Worm (Caenorhabditis elegans) whole organism, young adult: ENCODE data around the gene Y66D12A.19.

ENCODE experiments used
- B0019.2 ChIP-seq: fragments of 200-800 bp; sonication (Bioruptor generic); conservative IDR thresholded peaks from 2 replicates; pipeline ENCODE4 v1.3.6; 2022; ENCODE audit warnings: missing genetic modification reagents, missing genetic modification characterization, missing compliant biosample characterization
- B0035.1 ChIP-seq: sonication (generic microtip); optimal IDR thresholded peaks from 2 replicates; lab custom pipeline; 2016; ENCODE audit warnings: missing genetic modification characterization, mild to moderate bottlenecking, missing compliant biosample characterization, missing genotype, missing genetic modification reagents
- C06A6.2 ChIP-seq: fragments of 200-800 bp; sonication (Bioruptor generic); conservative IDR thresholded peaks from 2 replicates; pipeline ENCODE4 v1.3.6; 2022; ENCODE audit warnings: missing genetic modification characterization, missing compliant biosample characterization
- C17E4.6 ChIP-seq: fragments of 200-800 bp; sonication (Bioruptor generic); IDR thresholded peaks from 2 replicates; pipeline ENCODE4 v1.3.6; 2022; ENCODE audit warnings: missing genetic modification reagents, missing genetic modification characterization, missing compliant biosample characterization
- D2030.7 ChIP-seq: fragments of 200-800 bp; sonication (Bioruptor generic); IDR thresholded peaks from 2 replicates; pipeline ENCODE4 v1.3.6; 2022; ENCODE audit warnings: missing genetic modification reagents, missing genetic modification characterization, missing compliant biosample characterization
- F10E7.11 ChIP-seq: sonication (generic microtip); optimal IDR thresholded peaks from 2 replicates; lab custom pipeline; 2017; ENCODE audit warnings: mild to moderate bottlenecking, missing genetic modification characterization, moderate library complexity, missing compliant biosample characterization
- F33H1.4 ChIP-seq: fragments of 200-800 bp; sonication (Bioruptor generic); IDR thresholded peaks from 2 replicates; pipeline ENCODE4 v1.3.6; 2022; ENCODE audit warnings: missing genetic modification reagents, missing genetic modification characterization, missing compliant biosample characterization
- F52B5.7 ChIP-seq: sonication (generic microtip); optimal IDR thresholded peaks from 2 replicates; lab custom pipeline; 2016; ENCODE audit warnings: mild to moderate bottlenecking, missing genetic modification characterization, missing compliant biosample characterization
- F57A8.1 ChIP-seq: fragments of 200-800 bp; sonication (Bioruptor generic); optimal IDR thresholded peaks from 2 replicates; lab custom pipeline; 2018; ENCODE audit warnings: mild to moderate bottlenecking, missing genetic modification characterization, moderate library complexity, missing compliant biosample characterization
- K12H6.12 ChIP-seq: fragments of 200-800 bp; sonication (Bioruptor generic); optimal IDR thresholded peaks from 2 replicates; lab custom pipeline; 2018; ENCODE audit warnings: mild to moderate bottlenecking, missing genetic modification characterization, missing compliant biosample characterization
- T07F8.4 ChIP-seq: sonication (generic microtip); optimal IDR thresholded peaks from 2 replicates; lab custom pipeline; 2016; ENCODE audit warnings: mild to moderate bottlenecking, missing genetic modification characterization, moderate library complexity, missing compliant biosample characterization
- Y79H2A.3 ChIP-seq: fragments of 200-800 bp; sonication (Bioruptor generic); conservative IDR thresholded peaks from 2 replicates; pipeline ENCODE4 v1.3.6; 2022; ENCODE audit warnings: missing genetic modification reagents, missing genetic modification characterization, missing compliant biosample characterization
- bed-2 ChIP-seq: fragments of 200-800 bp; sonication (Bioruptor generic); IDR thresholded peaks from 2 replicates; pipeline ENCODE4 v1.3.6; 2022; ENCODE audit warnings: missing genetic modification reagents, missing genetic modification characterization, missing compliant biosample characterization
- ccch-3 ChIP-seq: fragments of 200-800 bp; sonication (Bioruptor generic); optimal IDR thresholded peaks from 2 replicates; lab custom pipeline; 2018; ENCODE audit warnings: mild to moderate bottlenecking, missing genetic modification characterization, missing compliant biosample characterization
- ceh-27 ChIP-seq: fragments of 200-800 bp; sonication (Bioruptor generic); optimal IDR thresholded peaks from 2 replicates; lab custom pipeline; 2018; ENCODE audit warnings: mild to moderate bottlenecking, missing genetic modification characterization, moderate library complexity, missing compliant biosample characterization
- chd-7 ChIP-seq: sonication (generic microtip); optimal IDR thresholded peaks from 2 replicates; lab custom pipeline; 2016; ENCODE audit warnings: mild to moderate bottlenecking, missing genetic modification characterization, moderate library complexity, missing compliant biosample characterization
- die-1 ChIP-seq: sonication (generic microtip); optimal IDR thresholded peaks from 2 replicates; lab custom pipeline; 2016; ENCODE audit warnings: missing genotype, mild to moderate bottlenecking, missing genetic modification characterization, missing compliant biosample characterization
- dox-1 ChIP-seq: fragments of 200-800 bp; sonication (Bioruptor generic); IDR thresholded peaks from 2 replicates; pipeline ENCODE4 v1.3.6; 2022; ENCODE audit warnings: missing genetic modification reagents, missing genetic modification characterization, missing compliant biosample characterization
- dpff-1 ChIP-seq: sonication (generic microtip); optimal IDR thresholded peaks from 2 replicates; lab custom pipeline; 2017; ENCODE audit warnings: mild to moderate bottlenecking, missing genetic modification characterization, missing compliant biosample characterization
- dpl-1 ChIP-seq: fragments of 150-350 bp; optimal IDR thresholded peaks from 2 replicates; lab custom pipeline; 2014; ENCODE audit warnings: missing biosample characterization, missing genetic modification reagents, missing genetic modification characterization
- egrh-3 ChIP-seq: fragments of 200-800 bp; sonication (Bioruptor generic); IDR thresholded peaks from 2 replicates; pipeline ENCODE4 v1.3.6; 2022; ENCODE audit warnings: missing genetic modification reagents, missing genetic modification characterization, missing compliant biosample characterization
- fkh-3 ChIP-seq: sonication (generic microtip); optimal IDR thresholded peaks from 2 replicates; lab custom pipeline; 2016; ENCODE audit warnings: mild to moderate bottlenecking, missing genetic modification characterization, missing compliant biosample characterization
- hmg-20 ChIP-seq: fragments of 200-800 bp; sonication (Bioruptor generic); IDR thresholded peaks from 2 replicates; pipeline ENCODE4 v1.3.6; 2022; ENCODE audit warnings: missing genetic modification reagents, missing genetic modification characterization, missing compliant biosample characterization
- hrde-1 ChIP-seq: sonication (generic microtip); optimal IDR thresholded peaks from 2 replicates; lab custom pipeline; 2016; ENCODE audit warnings: missing genetic modification characterization, mild to moderate bottlenecking, missing compliant biosample characterization, moderate library complexity, missing genotype, missing genetic modification reagents, borderline replicate concordance
- hsf-1 ChIP-seq: fragments of 200-800 bp; sonication (Bioruptor generic); IDR thresholded peaks from 2 replicates; pipeline ENCODE4 v1.3.6; 2022; ENCODE audit warnings: missing genetic modification reagents, missing genetic modification characterization, missing compliant biosample characterization
- lir-1 ChIP-seq: fragments of 200-800 bp; sonication (Bioruptor generic); conservative IDR thresholded peaks from 2 replicates; pipeline ENCODE4 v1.3.6; 2022; ENCODE audit warnings: missing genetic modification reagents, missing genetic modification characterization, missing compliant biosample characterization
- lsl-1 ChIP-seq: fragments of 200-800 bp; sonication (Bioruptor generic); optimal IDR thresholded peaks from 2 replicates; lab custom pipeline; 2018; ENCODE audit warnings: mild to moderate bottlenecking, missing genetic modification characterization, moderate library complexity, missing compliant biosample characterization
- madf-10 ChIP-seq: sonication (generic microtip); optimal IDR thresholded peaks from 2 replicates; lab custom pipeline; 2016; ENCODE audit warnings: mild to moderate bottlenecking, missing genetic modification characterization, missing compliant biosample characterization
- madf-6 ChIP-seq: fragments of 200-800 bp; sonication (Bioruptor generic); IDR thresholded peaks from 2 replicates; pipeline ENCODE4 v1.3.6; 2022; ENCODE audit warnings: missing genetic modification reagents, missing genetic modification characterization, missing compliant biosample characterization
- nfya-2 ChIP-seq: fragments of 200-800 bp; sonication (Bioruptor generic); IDR thresholded peaks from 2 replicates; pipeline ENCODE4 v1.3.6; 2022; ENCODE audit warnings: missing genetic modification reagents, missing genetic modification characterization, missing compliant biosample characterization
- nhr-120 ChIP-seq: fragments of 200-800 bp; sonication (Bioruptor generic); IDR thresholded peaks from 2 replicates; pipeline ENCODE4 v1.3.6; 2022; ENCODE audit warnings: missing genetic modification characterization, missing compliant biosample characterization
- nhr-179 ChIP-seq: sonication (generic microtip); optimal IDR thresholded peaks from 2 replicates; lab custom pipeline; 2016; ENCODE audit warnings: mild to moderate bottlenecking, missing genetic modification characterization, missing compliant biosample characterization
- repo-1 ChIP-seq: sonication (generic microtip); optimal IDR thresholded peaks from 2 replicates; lab custom pipeline; 2017; ENCODE audit warnings: mild to moderate bottlenecking, missing genetic modification characterization, missing compliant biosample characterization
- rpc-1 ChIP-seq, 2 experiments: fragments of 150-350 bp in 1 of 2; sonication (generic microtip) in 1 of 2; optimal IDR thresholded peaks; 2 replicates each; lab custom pipeline; 2014 to 2018; ENCODE audit warnings: missing biosample characterization in 1 of 2, missing genetic modification characterization in 1 of 2, missing genetic modification reagents in 1 of 2, missing genotype in 1 of 2
- sdz-38 ChIP-seq: sonication (generic microtip); optimal IDR thresholded peaks from 2 replicates; lab custom pipeline; 2016; ENCODE audit warnings: missing genotype, missing genetic modification characterization, missing compliant biosample characterization
- sea-2 ChIP-seq: fragments of 200-800 bp; sonication (Bioruptor generic); IDR thresholded peaks from 2 replicates; pipeline ENCODE4 v1.3.6; 2022; ENCODE audit warnings: missing genetic modification characterization, missing compliant biosample characterization
- snpc-1.3 ChIP-seq: sonication (generic microtip); optimal IDR thresholded peaks from 2 replicates; lab custom pipeline; 2017; ENCODE audit warnings: missing genetic modification characterization, mild to moderate bottlenecking, missing compliant biosample characterization, antibody characterized with exemption, moderate library complexity, missing genotype, missing genetic modification reagents; ENCODE audit not compliant: insufficient read depth
- xnd-1 ChIP-seq: sonication (generic microtip); optimal IDR thresholded peaks from 2 replicates; lab custom pipeline; 2016; ENCODE audit warnings: missing genotype, missing genetic modification reagents, missing genetic modification characterization, missing compliant biosample characterization
- zfh-2 ChIP-seq: fragments of 200-800 bp; sonication (Bioruptor generic); conservative IDR thresholded peaks from 2 replicates; pipeline ENCODE4 v1.3.6; 2022; ENCODE audit warnings: missing genetic modification reagents, missing genetic modification characterization, missing compliant biosample characterization
- zim-3 ChIP-seq: sonication (generic microtip); optimal IDR thresholded peaks from 2 replicates; lab custom pipeline; 2017; ENCODE audit warnings: mild to moderate bottlenecking, missing genetic modification characterization, moderate library complexity, missing compliant biosample characterization
- ztf-25 ChIP-seq: fragments of 200-800 bp; sonication (Bioruptor generic); IDR thresholded peaks from 2 replicates; pipeline ENCODE4 v1.3.6; 2022; ENCODE audit warnings: missing genetic modification reagents, missing genetic modification characterization, missing compliant biosample characterization
- ztf-26 ChIP-seq: sonication (generic microtip); optimal IDR thresholded peaks from 2 replicates; lab custom pipeline; 2017; ENCODE audit warnings: missing genetic modification characterization, missing compliant biosample characterization

Y66D12A.19 gene

DNA sequence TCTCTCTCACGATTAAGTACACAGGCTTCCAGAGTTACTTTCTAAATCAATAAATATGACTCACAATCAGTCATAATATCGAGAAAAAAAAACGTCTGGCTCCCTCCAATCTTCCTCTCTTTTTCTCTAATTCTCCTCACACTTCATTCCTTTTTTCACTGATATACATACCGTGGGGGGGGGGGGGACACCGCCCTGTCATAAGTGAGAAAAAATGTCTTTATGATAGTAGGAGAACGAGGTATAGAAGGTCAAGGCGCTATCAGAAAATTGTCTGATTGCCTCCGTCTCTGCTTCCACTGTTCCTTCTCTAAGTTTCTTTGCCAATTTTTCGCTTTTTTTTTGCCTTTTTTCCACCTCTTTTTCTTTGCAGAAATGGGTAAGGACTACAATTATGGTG is 12.4 kb upstream of the Y66D12A.19 start, which contains the start of gene Y66D12A.24 (continued):
- TF ChIP-seq F52B5.7: no peak
- TF ChIP-seq zim-3: no peak
- TF ChIP-seq B0035.1: no peak
- no peak for TF ChIP-seq xnd-1 (tag; lab: Kevin White, UChicago)
- no peak for TF ChIP-seq F57A8.1 (GFP tag; lab: Kevin White, UChicago)
- no peak for TF ChIP-seq T07F8.4
- no peak for TF ChIP-seq ccch-3 (GFP tag; lab: Kevin White, UChicago)
- TF ChIP-seq nhr-179 (tag; lab: Kevin White, UChicago): no peak
- no peak for TF ChIP-seq hmg-20
- TF ChIP-seq madf-6 (GFP tag; lab: Robert Waterston, UW): no peak
- no peak for TF ChIP-seq rpc-1 (optimal IDR thresholded peaks at IDR 0.05; lab: Kevin White, UChicago)
- no peak for TF ChIP-seq rpc-1 (tag; optimal IDR thresholded peaks at IDR 0.05; lab: Kevin White, UChicago)
- TF ChIP-seq Y79H2A.3 (GFP tag; lab: Robert Waterston, UW): no peak
- TF ChIP-seq sdz-38: no peak
- TF ChIP-seq hsf-1 (GFP tag; lab: Robert Waterston, UW): no peak
- TF ChIP-seq hrde-1 (tag; lab: Kevin White, UChicago): no peak
- no peak for TF ChIP-seq lir-1 (GFP tag; lab: Robert Waterston, UW)
- no peak for TF ChIP-seq die-1
- no peak for TF ChIP-seq C06A6.2 (GFP tag; lab: Robert Waterston, UW)
- no peak for TF ChIP-seq K12H6.12 (tag; lab: Kevin White, UChicago)
- TF ChIP-seq F33H1.4 (GFP tag; lab: Robert Waterston, UW): no peak
- no peak for TF ChIP-seq D2030.7 (GFP tag; lab: Robert Waterston, UW)
- no peak for TF ChIP-seq fkh-3 (tag; lab: Kevin White, UChicago)
- no peak for TF ChIP-seq nfya-2 (GFP tag; lab: Robert Waterston, UW)
- TF ChIP-seq dpl-1 (GFP tag; lab: Kevin White, UChicago): no peak

DNA sequence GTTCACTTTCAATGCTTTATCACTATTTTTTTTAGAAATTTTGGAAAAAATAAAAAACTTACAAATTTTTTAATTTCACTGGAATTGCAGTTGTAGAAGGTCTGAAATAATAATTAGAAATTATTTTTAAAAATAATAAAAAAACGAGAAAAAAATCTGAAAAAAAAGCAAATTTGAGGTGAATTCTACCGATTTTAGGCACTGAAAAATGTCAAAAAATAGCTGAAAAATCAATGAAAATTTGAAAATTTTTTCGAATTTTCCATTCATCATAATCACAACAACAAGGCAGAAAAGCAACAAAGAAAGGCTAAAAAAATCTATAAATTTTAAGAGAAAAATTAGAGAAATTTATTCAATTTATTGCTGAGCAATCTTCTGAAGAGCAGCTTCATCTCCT is 8.2 kb upstream of the Y66D12A.19 start, which contains the start of gene nars-2:
Gene nars-2 (minus strand): TSS at position 101 of the 400 bp plus-strand sequence.
- TF ChIP-seq snpc-1.3 (tag; lab: Kevin White, UChicago) (no peak), B0019.2 (no peak), egrh-3 (GFP tag; lab: Robert Waterston, UW) (no peak), dpff-1 (tag; lab: Kevin White, UChicago) (no peak), sea-2 (GFP tag; lab: Robert Waterston, UW) (no peak), chd-7 (tag; lab: Kevin White, UChicago) (no peak), repo-1 (tag; lab: Kevin White, UChicago) (no peak), dox-1 (GFP tag; lab: Robert Waterston, UW) (no peak), xnd-1 (tag; lab: Kevin White, UChicago) (no peak), C17E4.6 (GFP tag; lab: Robert Waterston, UW) (no peak), F10E7.11 (tag; lab: Kevin White, UChicago) (no peak), hrde-1 (tag; lab: Kevin White, UChicago) (no peak), nhr-120 (GFP tag; lab: Robert Waterston, UW) (no peak), ceh-27 (GFP tag; lab: Kevin White, UChicago) (no peak), lsl-1 (GFP tag; lab: Kevin White, UChicago) (no peak), madf-10 (no peak), zfh-2 (GFP tag; lab: Robert Waterston, UW) (no peak), ztf-25 (GFP tag; lab: Robert Waterston, UW) (no peak), ztf-26 (no peak), bed-2 (no peak)
